Fruit fly (Drosophila melanogaster) whole organism, prepupa: ENCODE data around the gene CG31189.

ENCODE experiments used
- Blimp-1 ChIP-seq: fragments of 200-800 bp; sonication (Bioruptor generic); optimal IDR thresholded peaks from 3 replicates; lab custom pipeline; 2017; ENCODE audit warnings: missing biosample characterization, missing genetic modification characterization, mild to moderate bottlenecking, moderate library complexity, missing genetic modification reagents
- CG3919 ChIP-seq: fragments of 200-800 bp; sonication (Bioruptor generic); optimal IDR thresholded peaks from 3 replicates; lab custom pipeline; 2016; ENCODE audit warnings: missing biosample characterization, missing genetic modification characterization
- CG4318 ChIP-seq: fragments of 200-800 bp; sonication (Bioruptor generic); optimal IDR thresholded peaks from 3 replicates; lab custom pipeline; 2017; ENCODE audit warnings: missing biosample characterization, mild to moderate bottlenecking, missing genetic modification characterization
- Ets21C ChIP-seq: fragments of 200-800 bp; sonication (Bioruptor generic); optimal IDR thresholded peaks from 3 replicates; lab custom pipeline; 2016; ENCODE audit warnings: missing biosample characterization, missing genetic modification characterization
- Hr39 ChIP-seq: fragments of 200-800 bp; sonication (Bioruptor generic); optimal IDR thresholded peaks from 2 replicates; lab custom pipeline; 2016; ENCODE audit warnings: missing biosample characterization, missing genetic modification characterization
- Sox14 ChIP-seq: fragments of 200-800 bp; sonication (Bioruptor generic); optimal IDR thresholded peaks from 3 replicates; lab custom pipeline; 2016; ENCODE audit warnings: missing biosample characterization, missing genetic modification characterization
- dac ChIP-seq: fragments of 200-800 bp; sonication (Bioruptor generic); optimal IDR thresholded peaks from 2 replicates; lab custom pipeline; 2017; ENCODE audit warnings: missing biosample characterization, mild to moderate bottlenecking, missing genetic modification characterization

dm6 chr3R:21066469-21067284 is 21.0 kb upstream of the CG31189 start:
- peak; percentile 12 for TF ChIP-seq Blimp-1
- TF ChIP-seq CG4318, result no peak
- TF ChIP-seq Hr39, result no peak
- TF ChIP-seq dac (GFP tag; lab: Kevin White, UChicago), result no peak
- no peak for TF ChIP-seq Sox14 (GFP tag; lab: Kevin White, UChicago)
- no peak for TF ChIP-seq Ets21C
- no peak for TF ChIP-seq CG3919
